Worm (Caenorhabditis elegans) whole organism, L1 larva: Measurements from ENCODE around the gene sto-1.
A peak's percentile ranks its signal among the peaks of the same experiment; 100 is the strongest.

Experiments used
- C04F5.9 ChIP-seq: sonication (generic microtip); optimal IDR thresholded peaks from 2 replicates; lab custom pipeline; 2016; ENCODE audit warnings: missing genetic modification characterization, missing compliant biosample characterization
- C16A3.4 ChIP-seq: fragments of 150-350 bp; optimal IDR thresholded peaks from 2 replicates; lab custom pipeline; 2014; ENCODE audit warnings: missing biosample characterization, missing genetic modification characterization
- F16B12.6 ChIP-seq: fragments of 150-350 bp; optimal IDR thresholded peaks from 2 replicates; lab custom pipeline; 2014; ENCODE audit warnings: missing biosample characterization, missing genetic modification characterization
- Y116A8C.19 ChIP-seq: sonication (generic microtip); optimal IDR thresholded peaks from 2 replicates; lab custom pipeline; 2016; ENCODE audit warnings: missing compliant biosample characterization, missing genetic modification characterization, borderline replicate concordance
- aha-1 ChIP-seq: fragments of 150-350 bp; optimal IDR thresholded peaks from 2 replicates; lab custom pipeline; 2014; ENCODE audit warnings: missing biosample characterization, missing genetic modification characterization
- alr-1 ChIP-seq: fragments of 200-800 bp; sonication (Bioruptor generic); optimal IDR thresholded peaks from 2 replicates; lab custom pipeline; 2018; ENCODE audit warnings: borderline replicate concordance, mild to moderate bottlenecking, missing genetic modification characterization, missing compliant biosample characterization
- aly-2 ChIP-seq: fragments of 150-350 bp; optimal IDR thresholded peaks from 2 replicates; lab custom pipeline; 2014; ENCODE audit warnings: missing biosample characterization, missing genetic modification characterization
- blmp-1 ChIP-seq: fragments of 150-350 bp; optimal IDR thresholded peaks from 2 replicates; lab custom pipeline; 2014; ENCODE audit warnings: missing biosample characterization, missing genetic modification characterization
- ceh-63 ChIP-seq: fragments of 200-800 bp; sonication (Bioruptor generic); optimal IDR thresholded peaks from 2 replicates; lab custom pipeline; 2018; ENCODE audit warnings: mild to moderate bottlenecking, missing genetic modification characterization, missing compliant biosample characterization
- ceh-8 ChIP-seq: fragments of 200-800 bp; sonication (Bioruptor generic); optimal IDR thresholded peaks from 2 replicates; lab custom pipeline; 2018; ENCODE audit warnings: mild to moderate bottlenecking, missing genetic modification characterization, moderate library complexity, missing compliant biosample characterization
- ceh-90 ChIP-seq: sonication (generic microtip); optimal IDR thresholded peaks from 2 replicates; lab custom pipeline; 2016; ENCODE audit warnings: missing genetic modification characterization, missing compliant biosample characterization
- ces-1 ChIP-seq: fragments of 150-350 bp; optimal IDR thresholded peaks from 2 replicates; lab custom pipeline; 2014; ENCODE audit warnings: missing biosample characterization, missing genetic modification reagents, missing genetic modification characterization
- dpl-1 ChIP-seq, 3 experiments: fragments of 150-350 bp in 2 of 3; sonication (generic microtip) in 1 of 3; optimal IDR thresholded peaks; 2 replicates each; lab custom pipeline; 2014 to 2017; ENCODE audit warnings: missing biosample characterization in 3 of 3, missing genetic modification characterization in 3 of 3, missing genetic modification reagents in 3 of 3
- dsc-1 ChIP-seq: sonication (generic microtip); optimal IDR thresholded peaks from 2 replicates; lab custom pipeline; 2016; ENCODE audit warnings: mild to moderate bottlenecking, missing genetic modification characterization, missing compliant biosample characterization
- efl-1 ChIP-seq, 4 experiments: fragments of 150-350 bp; optimal IDR thresholded peaks in 3 of 4; peaks in 1 of 4; 1 replicate in 1 of 4; 2 replicates in 3 of 4; lab custom pipeline; 2014; ENCODE audit warnings: missing biosample characterization in 2 of 4, missing genetic modification characterization in 2 of 4, missing genetic modification reagents in 2 of 4
- efl-3 ChIP-seq: fragments of 200-800 bp; sonication (Bioruptor generic); optimal IDR thresholded peaks from 2 replicates; lab custom pipeline; 2018; ENCODE audit warnings: mild to moderate bottlenecking, missing genetic modification characterization, missing compliant biosample characterization
- egl-13 ChIP-seq: sonication (generic microtip); optimal IDR thresholded peaks from 2 replicates; lab custom pipeline; 2016; ENCODE audit warnings: missing genotype, missing genetic modification reagents, missing genetic modification characterization, missing compliant biosample characterization
- elt-2 ChIP-seq: sonication (generic microtip); optimal IDR thresholded peaks from 2 replicates; lab custom pipeline; 2016; ENCODE audit warnings: missing genetic modification characterization, mild to moderate bottlenecking, inconsistent platforms, missing compliant biosample characterization, missing genetic modification reagents
- elt-3 ChIP-seq, 6 experiments: fragments of 150-350 bp in 1 of 6; sonication (generic microtip); optimal IDR thresholded peaks; 2 replicates each; lab custom pipeline; 2017 to 2018; ENCODE audit warnings: missing biosample characterization in 6 of 6, missing genetic modification characterization in 6 of 6, inconsistent platforms in 1 of 6
- ets-5 ChIP-seq: fragments of 200-800 bp; sonication (Bioruptor generic); IDR thresholded peaks from 2 replicates; pipeline ENCODE4 v1.3.6; 2022; ENCODE audit warnings: missing genetic modification characterization, missing compliant biosample characterization
- fkh-4 ChIP-seq: sonication (generic microtip); optimal IDR thresholded peaks from 2 replicates; lab custom pipeline; 2016; ENCODE audit warnings: missing compliant biosample characterization, missing genetic modification characterization, borderline replicate concordance
- fos-1 ChIP-seq: fragments of 150-350 bp; optimal IDR thresholded peaks from 2 replicates; lab custom pipeline; 2014; ENCODE audit warnings: missing biosample characterization, missing genetic modification characterization
- hlh-4 ChIP-seq: sonication (generic microtip); optimal IDR thresholded peaks from 2 replicates; lab custom pipeline; 2016; ENCODE audit warnings: mild to moderate bottlenecking, missing genetic modification characterization, missing compliant biosample characterization
- isw-1 ChIP-seq: fragments of 200-800 bp; sonication (Bioruptor generic); IDR thresholded peaks from 2 replicates; pipeline ENCODE4 v1.3.6; 2022; ENCODE audit warnings: missing genetic modification characterization, missing compliant biosample characterization
- jun-1 ChIP-seq: fragments of 150-350 bp; optimal IDR thresholded peaks from 2 replicates; lab custom pipeline; 2014; ENCODE audit warnings: missing biosample characterization, missing genetic modification reagents, missing genetic modification characterization
- lin-13 ChIP-seq: fragments of 150-350 bp; optimal IDR thresholded peaks from 2 replicates; lab custom pipeline; 2014; ENCODE audit warnings: missing biosample characterization, missing genetic modification reagents, missing genetic modification characterization
- lsy-2 ChIP-seq, 2 experiments: fragments of 150-350 bp; optimal IDR thresholded peaks; 2 replicates each; lab custom pipeline; 2014; ENCODE audit warnings: missing biosample characterization in 2 of 2, missing genetic modification characterization in 2 of 2
- mdl-1 ChIP-seq, 2 experiments: fragments of 150-350 bp; optimal IDR thresholded peaks; 2 replicates each; lab custom pipeline; 2014 to 2017; ENCODE audit warnings: missing biosample characterization in 2 of 2, missing genetic modification characterization in 2 of 2, inconsistent platforms in 1 of 2
- mef-2 ChIP-seq: fragments of 150-350 bp; optimal IDR thresholded peaks from 2 replicates; lab custom pipeline; 2014; ENCODE audit warnings: missing biosample characterization, missing genetic modification characterization
- nhr-11 ChIP-seq: fragments of 150-350 bp; optimal IDR thresholded peaks from 2 replicates; lab custom pipeline; 2014; ENCODE audit warnings: missing biosample characterization, missing genetic modification characterization
- nhr-237 ChIP-seq: fragments of 150-350 bp; optimal IDR thresholded peaks from 2 replicates; lab custom pipeline; 2014; ENCODE audit warnings: missing biosample characterization, missing genetic modification characterization
- nhr-71 ChIP-seq: sonication (generic microtip); optimal IDR thresholded peaks from 2 replicates; lab custom pipeline; 2016; ENCODE audit warnings: mild to moderate bottlenecking, missing genetic modification characterization, moderate library complexity, missing compliant biosample characterization
- nhr-76 ChIP-seq: sonication (generic microtip); optimal IDR thresholded peaks from 2 replicates; lab custom pipeline; 2017; ENCODE audit warnings: missing biosample characterization, missing genetic modification characterization
- nhr-84 ChIP-seq: sonication (generic microtip); optimal IDR thresholded peaks from 2 replicates; lab custom pipeline; 2017; ENCODE audit warnings: missing biosample characterization, missing genetic modification characterization
- nhr-85 ChIP-seq: sonication (generic microtip); peaks from one replicate; lab custom pipeline; 2016; ENCODE audit warnings: missing genetic modification characterization, inconsistent platforms, missing compliant biosample characterization
- pqm-1 ChIP-seq: sonication (generic microtip); optimal IDR thresholded peaks from 3 replicates; lab custom pipeline; 2017; ENCODE audit warnings: missing biosample characterization, missing genetic modification characterization
- rnt-1 ChIP-seq: sonication (generic microtip); optimal IDR thresholded peaks from 2 replicates; lab custom pipeline; 2016; ENCODE audit warnings: mild to moderate bottlenecking, missing genetic modification characterization, moderate library complexity, missing compliant biosample characterization
- skn-1 ChIP-seq: fragments of 150-350 bp; optimal IDR thresholded peaks from 2 replicates; lab custom pipeline; 2014; ENCODE audit warnings: missing biosample characterization, missing genetic modification characterization
- sox-4 ChIP-seq: sonication (generic microtip); optimal IDR thresholded peaks from 2 replicates; lab custom pipeline; 2016; ENCODE audit warnings: missing genetic modification characterization, missing compliant biosample characterization
- sptf-1 ChIP-seq: fragments of 150-350 bp; optimal IDR thresholded peaks from 2 replicates; lab custom pipeline; 2014; ENCODE audit warnings: missing biosample characterization, missing genetic modification characterization
- sup-37 ChIP-seq: fragments of 200-800 bp; sonication (Bioruptor generic); optimal IDR thresholded peaks from 2 replicates; lab custom pipeline; 2018; ENCODE audit warnings: mild to moderate bottlenecking, missing genetic modification characterization, missing compliant biosample characterization
- swsn-7 ChIP-seq: sonication (generic microtip); optimal IDR thresholded peaks from 2 replicates; lab custom pipeline; 2016; ENCODE audit warnings: missing genetic modification characterization, missing compliant biosample characterization
- unc-30 ChIP-seq: sonication (generic microtip); optimal IDR thresholded peaks from 2 replicates; lab custom pipeline; 2017; ENCODE audit warnings: missing biosample characterization, missing genetic modification characterization
- unc-62 ChIP-seq: fragments of 150-350 bp; optimal IDR thresholded peaks from 2 replicates; lab custom pipeline; 2014; ENCODE audit warnings: missing biosample characterization, missing genetic modification reagents, missing genetic modification characterization
- unc-86 ChIP-seq: sonication (generic microtip); optimal IDR thresholded peaks from 2 replicates; lab custom pipeline; 2016; ENCODE audit warnings: missing genetic modification characterization, missing compliant biosample characterization
- unc-98 ChIP-seq: fragments of 200-800 bp; sonication (Bioruptor generic); IDR thresholded peaks from 2 replicates; pipeline ENCODE4 v1.3.6; 2022; ENCODE audit warnings: missing genetic modification characterization, missing compliant biosample characterization
- vab-15 ChIP-seq: sonication (generic microtip); optimal IDR thresholded peaks from 2 replicates; lab custom pipeline; 2017; ENCODE audit warnings: missing genotype, mild to moderate bottlenecking, missing genetic modification characterization, missing compliant biosample characterization
- xbp-1 ChIP-seq: sonication (generic microtip); optimal IDR thresholded peaks from 2 replicates; lab custom pipeline; 2016; ENCODE audit warnings: missing genetic modification characterization, missing compliant biosample characterization
- zag-1 ChIP-seq: fragments of 150-350 bp; optimal IDR thresholded peaks from 2 replicates; lab custom pipeline; 2014; ENCODE audit warnings: missing biosample characterization, missing genetic modification characterization
- zip-4 ChIP-seq: fragments of 200-800 bp; sonication (Bioruptor generic); optimal IDR thresholded peaks from 2 replicates; lab custom pipeline; 2018; ENCODE audit warnings: mild to moderate bottlenecking, missing genetic modification characterization, moderate library complexity, missing compliant biosample characterization
- ztf-11 ChIP-seq, 2 experiments: sonication (generic microtip); optimal IDR thresholded peaks; 2 replicates each; lab custom pipeline; 2016 to 2017; ENCODE audit warnings: missing genetic modification characterization in 2 of 2, missing biosample characterization in 1 of 2, missing compliant biosample characterization in 1 of 2
- ztf-4 ChIP-seq: fragments of 150-350 bp; optimal IDR thresholded peaks from 2 replicates; lab custom pipeline; 2014; ENCODE audit warnings: missing biosample characterization, missing genetic modification characterization

The sto-1 gene

ce11 chrX:7587741-7588235, 25.2 kb downstream of the sto-1 start:
- TF ChIP-seq dsc-1 (tag; lab: Kevin White, UChicago), result no peak
- peak in 1 of 6 experiments; percentile 22 for TF ChIP-seq elt-3 (tag; optimal IDR thresholded peaks at IDR 0.05; lab: Kevin White, UChicago)
- TF ChIP-seq lin-13, result no peak
- peak; percentile 69 for TF ChIP-seq blmp-1 (tag; lab: Kevin White, UChicago)
- TF ChIP-seq zip-4 (GFP tag; lab: Kevin White, UChicago), result no peak

- TF ChIP-seq unc-62 (no peak), nhr-76 (tag; lab: Kevin White, UChicago) (no peak), ets-5 (GFP tag; lab: Robert Waterston, UW) (no peak), elt-2 (no peak), efl-3 (no peak), egl-13 (tag; lab: Kevin White, UChicago) (no peak), ztf-11 (tag; optimal IDR thresholded peaks at IDR 0.05; lab: Kevin White, UChicago) (no peak), pqm-1 (tag; lab: Kevin White, UChicago) (no peak), lsy-2 (tag; optimal IDR thresholded peaks at IDR 0.05; lab: Kevin White, UChicago) (peak in 1 of 2 experiments; percentile 39), ceh-63 (GFP tag; lab: Kevin White, UChicago) (no peak), dsc-1 (tag; lab: Kevin White, UChicago) (no peak), C16A3.4 (no peak), nhr-11 (tag; lab: Kevin White, UChicago) (no peak), isw-1 (GFP tag; lab: Robert Waterston, UW) (no peak), ces-1 (no peak), nhr-84 (no peak), sox-4 (tag; lab: Kevin White, UChicago) (no peak), swsn-7 (no peak), alr-1 (tag; lab: Kevin White, UChicago) (no peak), unc-30 (no peak), jun-1 (no peak), vab-15 (tag; lab: Kevin White, UChicago) (no peak), mef-2 (tag; lab: Kevin White, UChicago) (no peak), nhr-85 (tag; lab: Kevin White, UChicago) (peak; percentile 75), hlh-4 (tag; lab: Kevin White, UChicago) (no peak), sptf-1 (no peak), nhr-71 (tag; lab: Kevin White, UChicago) (peak; percentile 55), rnt-1 (no peak), dpl-1 (GFP tag; optimal IDR thresholded peaks at IDR 0.05; lab: Kevin White, UChicago) (no peak), mdl-1 (tag; optimal IDR thresholded peaks at IDR 0.05; lab: Kevin White, UChicago) (no peak), F16B12.6 (no peak), fkh-4 (tag; lab: Kevin White, UChicago) (no peak), aha-1 (tag; lab: Kevin White, UChicago) (no peak), zag-1 (tag; lab: Kevin White, UChicago) (no peak), ceh-8 (GFP tag; lab: Kevin White, UChicago) (no peak), efl-1 (optimal IDR thresholded peaks at IDR 0.05; lab: Kevin White, UChicago) (no peak), efl-1 (GFP tag; optimal IDR thresholded peaks at IDR 0.05 in 1 of 2; lab: Kevin White, UChicago) (no peak), lin-13 (no peak), ztf-4 (tag; lab: Kevin White, UChicago) (no peak), unc-98 (GFP tag; lab: Robert Waterston, UW) (no peak), unc-86 (tag; lab: Kevin White, UChicago) (no peak), skn-1 (tag; lab: Kevin White, UChicago) (no peak), sup-37 (GFP tag; lab: Kevin White, UChicago) (no peak), aly-2 (tag; lab: Kevin White, UChicago) (no peak), Y116A8C.19 (tag; lab: Kevin White, UChicago) (no peak), nhr-237 (tag; lab: Kevin White, UChicago) (no peak), fos-1 (tag; lab: Kevin White, UChicago) (no peak), xbp-1 (tag; lab: Kevin White, UChicago) (no peak), ceh-90 (tag; lab: Kevin White, UChicago) (no peak), C04F5.9 (tag; lab: Kevin White, UChicago) (no peak)
Measured at ce11 chrX:7590756-7591155, 28.1 kb downstream of the sto-1 start.
